Fruit fly (Drosophila melanogaster) whole organism, prepupa: ENCODE measurements around the gene CG7182.

Experiments used
- Blimp-1 ChIP-seq: fragments of 200-800 bp; sonication (Bioruptor generic); optimal IDR thresholded peaks from 3 replicates; lab custom pipeline; 2017; ENCODE audit warnings: missing biosample characterization, missing genetic modification characterization, mild to moderate bottlenecking, moderate library complexity, missing genetic modification reagents
- CG10669 ChIP-seq: fragments of 200-800 bp; sonication (Bioruptor generic); optimal IDR thresholded peaks from 3 replicates; lab custom pipeline; 2018; ENCODE audit warnings: missing biosample characterization, mild to moderate bottlenecking, missing genetic modification characterization, moderate library complexity
- CG11294 ChIP-seq: fragments of 200-800 bp; sonication (Bioruptor generic); IDR thresholded peaks from 2 replicates; pipeline ENCODE4 v1.3.6; 2022; ENCODE audit warnings: missing biosample characterization, missing genetic modification characterization
- CG11762 ChIP-seq: fragments of 200-800 bp; sonication (Bioruptor generic); optimal IDR thresholded peaks from 3 replicates; lab custom pipeline; 2016; ENCODE audit warnings: missing biosample characterization, missing genetic modification characterization; ENCODE audit not compliant: insufficient read depth
- CG11902 ChIP-seq: fragments of 200-800 bp; sonication (Bioruptor generic); optimal IDR thresholded peaks from 3 replicates; lab custom pipeline; 2016; ENCODE audit warnings: missing biosample characterization, missing genetic modification characterization
- CG15336 ChIP-seq: fragments of 200-800 bp; sonication (Bioruptor generic); IDR thresholded peaks from 2 replicates; pipeline ENCODE4 v1.3.6; 2022; ENCODE audit warnings: missing biosample characterization, missing genetic modification characterization
- CG1621 ChIP-seq: fragments of 200-800 bp; sonication (Bioruptor generic); optimal IDR thresholded peaks from 3 replicates; lab custom pipeline; 2018; ENCODE audit warnings: missing biosample characterization, mild to moderate bottlenecking, missing genetic modification characterization
- CG16779 ChIP-seq: fragments of 200-800 bp; sonication (Bioruptor generic); optimal IDR thresholded peaks from 3 replicates; lab custom pipeline; 2017; ENCODE audit warnings: missing biosample characterization, mild to moderate bottlenecking, missing genetic modification characterization
- CG3032 ChIP-seq: fragments of 200-800 bp; optimal IDR thresholded peaks from 2 replicates; lab custom pipeline; 2019; ENCODE audit warnings: missing biosample characterization, mild to moderate bottlenecking, missing genetic modification characterization, moderate library complexity
- CG31627 ChIP-seq: fragments of 200-800 bp; sonication (Bioruptor generic); optimal IDR thresholded peaks from 3 replicates; lab custom pipeline; 2016; ENCODE audit warnings: missing biosample characterization, missing genetic modification characterization
- CG32006 ChIP-seq: fragments of 200-800 bp; sonication (Bioruptor generic); optimal IDR thresholded peaks from 3 replicates; lab custom pipeline; 2017; ENCODE audit warnings: missing biosample characterization, mild to moderate bottlenecking, missing genetic modification characterization
- CG34406 ChIP-seq: fragments of 200-800 bp; sonication (Bioruptor generic); optimal IDR thresholded peaks from 3 replicates; lab custom pipeline; 2016; ENCODE audit warnings: missing biosample characterization, missing genetic modification characterization
- CG3919 ChIP-seq: fragments of 200-800 bp; sonication (Bioruptor generic); optimal IDR thresholded peaks from 3 replicates; lab custom pipeline; 2016; ENCODE audit warnings: missing biosample characterization, missing genetic modification characterization
- CG6163 ChIP-seq: fragments of 200-800 bp; sonication (Bioruptor generic); IDR thresholded peaks from 3 replicates; pipeline ENCODE4 v1.3.6; 2022; ENCODE audit warnings: missing biosample characterization, missing genetic modification characterization
- CG6276 ChIP-seq: fragments of 200-800 bp; sonication (Bioruptor generic); optimal IDR thresholded peaks from 2 replicates; lab custom pipeline; 2017; ENCODE audit warnings: missing biosample characterization, mild to moderate bottlenecking, missing genetic modification characterization
- CG6792 ChIP-seq: fragments of 200-800 bp; sonication (Bioruptor generic); optimal IDR thresholded peaks from 3 replicates; lab custom pipeline; 2016; ENCODE audit warnings: missing biosample characterization, missing genetic modification characterization
- CG6808 ChIP-seq: fragments of 200-800 bp; sonication (Bioruptor generic); optimal IDR thresholded peaks from 3 replicates; lab custom pipeline; 2017; ENCODE audit warnings: missing biosample characterization, missing genetic modification characterization, mild to moderate bottlenecking, moderate library complexity, missing genetic modification reagents
- CG6854 ChIP-seq: fragments of 200-800 bp; sonication (Bioruptor generic); optimal IDR thresholded peaks from 2 replicates; lab custom pipeline; 2017; ENCODE audit warnings: missing biosample characterization, mild to moderate bottlenecking, missing genetic modification characterization
- CG7368 ChIP-seq: fragments of 200-800 bp; sonication (Bioruptor generic); optimal IDR thresholded peaks from 3 replicates; lab custom pipeline; 2016; ENCODE audit warnings: missing biosample characterization, missing genetic modification characterization
- CG8119 ChIP-seq: fragments of 200-800 bp; sonication (Bioruptor generic); IDR thresholded peaks from 3 replicates; pipeline ENCODE4 v1.3.6; 2022; ENCODE audit warnings: missing biosample characterization, missing genetic modification characterization
- CG8632 ChIP-seq: fragments of 200-800 bp; sonication (Bioruptor generic); optimal IDR thresholded peaks from 3 replicates; lab custom pipeline; 2016; ENCODE audit warnings: missing biosample characterization, missing genetic modification characterization
- CG9139 ChIP-seq: fragments of 200-800 bp; sonication (Bioruptor generic); optimal IDR thresholded peaks from 3 replicates; lab custom pipeline; 2017; ENCODE audit warnings: missing biosample characterization, mild to moderate bottlenecking, missing genetic modification characterization
- Eip75B ChIP-seq: fragments of 200-800 bp; sonication (Bioruptor generic); optimal IDR thresholded peaks from 3 replicates; lab custom pipeline; 2016; ENCODE audit warnings: missing biosample characterization, missing genetic modification characterization
- Eip78C ChIP-seq: fragments of 200-800 bp; sonication (Bioruptor generic); peaks from one replicate; lab custom pipeline; 2016; ENCODE audit warnings: missing biosample characterization, missing genetic modification characterization
- Eip93F ChIP-seq: fragments of 200-800 bp; sonication (Bioruptor generic); optimal IDR thresholded peaks from 2 replicates; lab custom pipeline; 2016; ENCODE audit warnings: missing biosample characterization, mild to moderate bottlenecking, missing genetic modification characterization
- Ets96B ChIP-seq: fragments of 200-800 bp; optimal IDR thresholded peaks from 2 replicates; lab custom pipeline; 2019; ENCODE audit warnings: missing biosample characterization, mild to moderate bottlenecking, missing genetic modification characterization, moderate library complexity
- Lpt ChIP-seq: fragments of 200-800 bp; sonication (Bioruptor generic); optimal IDR thresholded peaks from 3 replicates; lab custom pipeline; 2016; ENCODE audit warnings: missing biosample characterization, missing genetic modification characterization
- Met ChIP-seq: fragments of 200-800 bp; sonication (Bioruptor generic); optimal IDR thresholded peaks from 3 replicates; lab custom pipeline; 2016; ENCODE audit warnings: missing biosample characterization, missing genetic modification characterization
- OdsH ChIP-seq: fragments of 200-800 bp; sonication (Bioruptor generic); optimal IDR thresholded peaks from 3 replicates; lab custom pipeline; 2016; ENCODE audit warnings: missing biosample characterization, missing genetic modification characterization
- Sox102F ChIP-seq: fragments of 200-800 bp; sonication (Bioruptor generic); optimal IDR thresholded peaks from 2 replicates; lab custom pipeline; 2016; ENCODE audit warnings: missing biosample characterization, mild to moderate bottlenecking, missing genetic modification characterization
- cyc ChIP-seq: fragments of 200-800 bp; sonication (Bioruptor generic); optimal IDR thresholded peaks from 3 replicates; lab custom pipeline; 2016; ENCODE audit warnings: missing biosample characterization, missing genetic modification characterization
- dsx ChIP-seq: fragments of 200-800 bp; optimal IDR thresholded peaks from 3 replicates; lab custom pipeline; 2019; ENCODE audit warnings: missing biosample characterization, mild to moderate bottlenecking, missing genetic modification characterization, moderate library complexity; ENCODE audit not compliant: poor library complexity, severe bottlenecking
- eg ChIP-seq: fragments of 200-800 bp; sonication (Bioruptor generic); IDR thresholded peaks from 3 replicates; pipeline ENCODE4 v1.3.6; 2022; ENCODE audit warnings: missing biosample characterization, missing genetic modification characterization
- esn ChIP-seq: fragments of 200-800 bp; sonication (Bioruptor generic); optimal IDR thresholded peaks from 2 replicates; lab custom pipeline; 2016; ENCODE audit warnings: missing biosample characterization, mild to moderate bottlenecking, missing genetic modification characterization, moderate library complexity
- fd59A ChIP-seq: fragments of 200-800 bp; sonication (Bioruptor generic); optimal IDR thresholded peaks from 2 replicates; lab custom pipeline; 2017; ENCODE audit warnings: missing biosample characterization, mild to moderate bottlenecking, missing genetic modification characterization, missing genetic modification reagents
- fd85E ChIP-seq: fragments of 200-800 bp; sonication (Bioruptor generic); optimal IDR thresholded peaks from 3 replicates; lab custom pipeline; 2016; ENCODE audit warnings: missing biosample characterization, missing genetic modification characterization
- net ChIP-seq: fragments of 200-800 bp; sonication (Bioruptor generic); optimal IDR thresholded peaks from 3 replicates; lab custom pipeline; 2016; ENCODE audit warnings: missing biosample characterization, missing genetic modification characterization
- pdm3 ChIP-seq: fragments of 200-800 bp; sonication (Bioruptor generic); optimal IDR thresholded peaks from 3 replicates; lab custom pipeline; 2016; ENCODE audit warnings: missing biosample characterization, missing genetic modification characterization
- salr ChIP-seq, 2 experiments: fragments of 200-800 bp; sonication (Bioruptor generic); optimal IDR thresholded peaks; 3 replicates each; lab custom pipeline; 2016 to 2018; ENCODE audit warnings: missing biosample characterization in 2 of 2, missing genetic modification characterization in 2 of 2, mild to moderate bottlenecking in 1 of 2
- spab ChIP-seq: fragments of 200-800 bp; sonication (Bioruptor generic); optimal IDR thresholded peaks from 2 replicates; lab custom pipeline; 2017; ENCODE audit warnings: missing biosample characterization, mild to moderate bottlenecking, missing genetic modification characterization, missing genetic modification reagents
- ss ChIP-seq, 2 experiments: fragments of 200-800 bp; sonication (Bioruptor generic); optimal IDR thresholded peaks; 2 replicates in 1 of 2; 3 replicates in 1 of 2; lab custom pipeline; 2017 to 2018; ENCODE audit warnings: mild to moderate bottlenecking in 2 of 2, missing biosample characterization in 2 of 2, missing genetic modification characterization in 2 of 2, moderate library complexity in 1 of 2
- svp ChIP-seq: fragments of 200-800 bp; sonication (Bioruptor generic); peaks from one replicate; lab custom pipeline; 2016; ENCODE audit warnings: missing biosample characterization, missing genetic modification characterization
- topi ChIP-seq: fragments of 200-800 bp; sonication (Bioruptor generic); optimal IDR thresholded peaks from 3 replicates; lab custom pipeline; 2016; ENCODE audit warnings: missing biosample characterization, missing genetic modification characterization
- vri ChIP-seq: fragments of 200-800 bp; sonication (Bioruptor generic); optimal IDR thresholded peaks from 3 replicates; lab custom pipeline; 2016; ENCODE audit warnings: missing biosample characterization, mild to moderate bottlenecking, missing genetic modification characterization

The CG7182 gene

dm6 chr3L:8363266-8363665 lies 17.1 kb upstream of the CG7182 start:
- no peak for TF ChIP-seq CG8632 (GFP tag; lab: Kevin White, UChicago)
- TF ChIP-seq, all 60 proteins: peak for 0

DNA sequence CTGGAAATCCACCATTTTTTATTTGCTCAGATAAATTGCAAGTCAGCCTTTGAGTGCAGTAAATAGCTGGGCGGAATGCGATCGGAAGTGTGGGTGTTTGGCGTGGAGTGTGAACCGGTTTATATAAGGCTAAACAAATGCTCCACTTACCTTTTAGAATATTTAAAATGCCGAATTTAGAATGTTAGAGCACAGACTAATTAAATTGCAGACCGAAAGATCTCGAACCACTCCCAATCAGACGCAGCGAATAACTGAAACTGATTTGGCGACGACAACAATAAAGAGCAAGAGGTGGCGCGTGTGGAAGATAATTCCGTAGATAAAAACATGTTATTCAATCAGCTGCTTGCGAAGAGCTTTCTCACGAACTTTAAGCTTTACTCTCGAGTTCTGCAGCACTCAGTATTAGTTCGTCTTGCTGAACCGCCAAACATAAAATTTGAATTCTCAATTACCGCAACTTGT lies 14.5 kb upstream of the CG7182 start, which contains the start of gene Idh:
Gene Idh (minus strand): TSS at position 264 of the 468 bp plus-strand sequence.
- TF ChIP-seq Eip75B (GFP tag; lab: Kevin White, UChicago) (peak; percentile 63), dsx (peak; percentile 24), Ets96B (tag; lab: Kevin White, UChicago) (no peak), CG15336 (peak; percentile 50; the same call in 1 of the 2 replicates), CG3919 (GFP tag; lab: Kevin White, UChicago) (peak; percentile 17), CG6808 (GFP tag; lab: Kevin White, UChicago) (peak; percentile 12), Eip78C (GFP tag; lab: Kevin White, UChicago) (peak; percentile 82), CG11762 (no peak), Sox102F (GFP tag; lab: Kevin White, UChicago) (peak; percentile 58), CG7368 (no peak), topi (peak; percentile 4), Met (peak; percentile 20), CG6276 (GFP tag; lab: Kevin White, UChicago) (peak; percentile 47), Blimp-1 (peak; percentile 25), esn (GFP tag; lab: Kevin White, UChicago) (peak; percentile 57), ss (GFP tag; optimal IDR thresholded peaks at IDR 0.05; lab: Kevin White, UChicago) (peak in 1 of 2 experiments; percentile 32), net (GFP tag; lab: Kevin White, UChicago) (peak; percentile 63), CG34406 (GFP tag; lab: Kevin White, UChicago) (peak; percentile 18), svp (GFP tag; lab: Kevin White, UChicago) (peak; percentile 84), cyc (GFP tag; lab: Kevin White, UChicago) (no peak), CG6854 (GFP tag; lab: Kevin White, UChicago) (peak; percentile 40), CG6792 (GFP tag; lab: Kevin White, UChicago) (no peak), vri (GFP tag; lab: Kevin White, UChicago) (peak; percentile 79), CG6163 (peak; percentile 38; the same call in 1 of the 3 replicates), Lpt (GFP tag; lab: Kevin White, UChicago) (peak; percentile 17)
- TF ChIP-seq, all 60 proteins: peak for 20

dm6 chr3L:8360063-8360642 lies 14.0 kb upstream of the CG7182 start:
- TF ChIP-seq Sox102F (GFP tag; lab: Kevin White, UChicago): no peak
- TF ChIP-seq CG32006 (GFP tag; lab: Kevin White, UChicago): peak; percentile 44
- TF ChIP-seq CG6808 (GFP tag; lab: Kevin White, UChicago): peak; percentile 78
- peak; percentile 48 for TF ChIP-seq CG1621
- TF ChIP-seq eg (GFP tag; lab: Robert Waterston, UW): peak; percentile 55; the same call in 2 of the 3 replicates
- peak; percentile 66 for TF ChIP-seq spab (GFP tag; lab: Kevin White, UChicago)
- TF ChIP-seq CG31627: no peak
- peak; percentile 78 to 89 for TF ChIP-seq ss (GFP tag; optimal IDR thresholded peaks at IDR 0.05; lab: Kevin White, UChicago)
- TF ChIP-seq Met: no peak
- TF ChIP-seq Eip93F: peak; percentile 44
- TF ChIP-seq CG7368: peak; percentile 19
- TF ChIP-seq CG11294: peak; percentile 8; the same call in 1 of the 2 replicates
- no peak for TF ChIP-seq pdm3 (GFP tag; lab: Kevin White, UChicago)
- TF ChIP-seq dsx: peak; percentile 20
- TF ChIP-seq fd85E: no peak
- TF ChIP-seq CG9139 (GFP tag; lab: Kevin White, UChicago): peak; percentile 67
- peak; percentile 59 for TF ChIP-seq CG10669 (GFP tag; lab: Kevin White, UChicago)
- TF ChIP-seq CG6276 (GFP tag; lab: Kevin White, UChicago): peak; percentile 84
- TF ChIP-seq OdsH (GFP tag; lab: Kevin White, UChicago): no peak
- TF ChIP-seq CG6163: peak; percentile 33; the same call in 2 of the 3 replicates
- peak; percentile 10 for TF ChIP-seq fd59A (GFP tag; lab: Kevin White, UChicago)
- TF ChIP-seq CG16779: peak; percentile 6
- TF ChIP-seq Lpt (GFP tag; lab: Kevin White, UChicago): peak; percentile 26
- TF ChIP-seq CG8119 (GFP tag; lab: Robert Waterston, UW): peak; percentile 61; the same call in 2 of the 3 replicates
- peak; percentile 47 for TF ChIP-seq Ets96B (tag; lab: Kevin White, UChicago)
- peak; percentile 25 for TF ChIP-seq CG3032 (tag; lab: Kevin White, UChicago)
- TF ChIP-seq salr (GFP tag; optimal IDR thresholded peaks at IDR 0.05; lab: Kevin White, UChicago): peak; percentile 39 to 51
- TF ChIP-seq CG11902 (GFP tag; lab: Kevin White, UChicago): no peak
